Worm (Caenorhabditis elegans): ENCODE data around the gene pxn-1.

Gene pxn-1

ce11 chrV:8481274-8481673 is 13.4 kb upstream of the pxn-1 start:
- TF ChIP-seq F23B12.7 (tag; optimal IDR thresholded peaks at IDR 0.05; ENCODE audit: insufficient read depth) = no peak
- TF ChIP-seq madf-6 (GFP tag; IDR thresholded peaks at IDR 0.05) = no peak
- no peak for TF ChIP-seq F57C9.4 (tag; optimal IDR thresholded peaks at IDR 0.05)
- no peak for TF ChIP-seq dpl-1 (GFP tag; optimal IDR thresholded peaks at IDR 0.05)
- no peak for TF ChIP-seq cebp-2 (GFP tag; IDR thresholded peaks at IDR 0.05)
- no peak for TF ChIP-seq T26A5.8 (tag; optimal IDR thresholded peaks at IDR 0.05)
- TF ChIP-seq let-526 (GFP tag; IDR thresholded peaks at IDR 0.05) = no peak
- TF ChIP-seq tbx-9 (tag; optimal IDR thresholded peaks at IDR 0.05; ENCODE audit: borderline replicate concordance) = no peak
- TF ChIP-seq zfh-2 (GFP tag; conservative IDR thresholded peaks at IDR 0.05) = no peak
- no peak for TF ChIP-seq nhr-179 (tag; optimal IDR thresholded peaks at IDR 0.05)
- no peak for TF ChIP-seq F39B2.1 (GFP tag; IDR thresholded peaks at IDR 0.05)
- no peak for TF ChIP-seq mes-4 (tag; optimal IDR thresholded peaks at IDR 0.05)
- no peak for TF ChIP-seq bed-1 (GFP tag; IDR thresholded peaks at IDR 0.05)
- TF ChIP-seq akir-1 (GFP tag; optimal IDR thresholded peaks at IDR 0.05) = no peak
- TF ChIP-seq C17E4.6 (GFP tag; IDR thresholded peaks at IDR 0.05) = no peak
- no peak for TF ChIP-seq gei-17 (GFP tag; optimal IDR thresholded peaks at IDR 0.05)
- TF ChIP-seq D2030.7 (GFP tag; IDR thresholded peaks at IDR 0.05) = no peak
- TF ChIP-seq attf-5 (GFP tag; optimal IDR thresholded peaks at IDR 0.05) = no peak
- TF ChIP-seq xnd-1 (tag; optimal IDR thresholded peaks at IDR 0.05) = no peak
- TF ChIP-seq somi-1 (GFP tag; optimal IDR thresholded peaks at IDR 0.05) = no peak

DNA sequence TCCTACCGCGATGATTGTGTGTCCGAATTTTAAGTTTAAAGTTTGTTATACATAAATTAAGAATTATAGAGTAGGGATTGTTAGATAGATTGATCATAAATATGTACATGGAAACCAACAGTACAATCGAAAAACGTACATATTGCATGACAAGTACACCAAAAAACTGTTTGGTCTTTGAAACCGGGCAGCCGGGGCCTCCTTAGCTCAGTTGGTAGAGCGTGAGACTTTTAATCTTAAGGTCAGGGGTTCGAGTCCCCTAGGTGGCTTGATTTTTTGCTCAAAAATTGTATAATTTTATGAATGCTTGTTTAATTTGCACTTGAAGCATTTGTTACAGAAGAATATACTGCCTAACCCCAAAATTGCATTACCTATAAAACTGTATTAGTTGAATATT is 417 bp downstream of the pxn-1 start:
- TF ChIP-seq ekl-4 (GFP tag; IDR thresholded peaks at IDR 0.05) (no peak), mes-4 (tag; optimal IDR thresholded peaks at IDR 0.05) (no peak), F33H1.4 (GFP tag; IDR thresholded peaks at IDR 0.05) (no peak), hmg-1.2 (GFP tag; IDR thresholded peaks at IDR 0.05) (peak; percentile 60), madf-8 (GFP tag; conservative IDR thresholded peaks at IDR 0.05) (no peak), F57A8.1 (GFP tag; optimal IDR thresholded peaks at IDR 0.05) (peak; percentile 63), snpc-1.1 (tag; optimal IDR thresholded peaks at IDR 0.05; ENCODE audit: insufficient read depth) (peak; percentile 29), attf-5 (GFP tag; optimal IDR thresholded peaks at IDR 0.05) (peak; percentile 32), Y56A3A.18 (GFP tag; IDR thresholded peaks at IDR 0.05) (no peak), lin-26 (GFP tag; IDR thresholded peaks at IDR 0.05) (peak; percentile 91), K12H6.12 (tag; optimal IDR thresholded peaks at IDR 0.05) (no peak), mcd-1 (GFP tag; IDR thresholded peaks at IDR 0.05) (no peak), ceh-79 (tag; optimal IDR thresholded peaks at IDR 0.05) (no peak), sptf-2 (GFP tag; optimal IDR thresholded peaks at IDR 0.05) (peak; percentile 74), pha-4 (tag; optimal IDR thresholded peaks at IDR 0.05) (no peak), ztf-26 (tag; optimal IDR thresholded peaks at IDR 0.05) (no peak), nhr-120 (GFP tag; IDR thresholded peaks at IDR 0.05) (no peak), ceh-40 (GFP tag; IDR thresholded peaks at IDR 0.05) (peak; percentile 74; the same call in 1 of the 2 replicates), rcor-1 (GFP tag; IDR thresholded peaks at IDR 0.05) (0 out of 2 replicates have a peak, but pooled peaks have one; percentile 17), F57C9.4 (tag; optimal IDR thresholded peaks at IDR 0.05) (no peak), ama-1 (optimal IDR thresholded peaks at IDR 0.05) (no peak), ama-1 (GFP tag; optimal IDR thresholded peaks at IDR 0.05) (no peak), nfya-2 (GFP tag; IDR thresholded peaks at IDR 0.05) (no peak), Y79H2A.3 (GFP tag; conservative IDR thresholded peaks at IDR 0.05) (0 out of 2 replicates have a peak, but pooled peaks have one; percentile 19), B0019.2 (GFP tag; conservative IDR thresholded peaks at IDR 0.05) (no peak), F23B12.7 (tag; optimal IDR thresholded peaks at IDR 0.05; ENCODE audit: insufficient read depth) (no peak), nhr-90 (tag; optimal IDR thresholded peaks at IDR 0.05) (peak; percentile 56), unc-130 (GFP tag; optimal IDR thresholded peaks at IDR 0.05) (no peak), xnd-1 (tag; optimal IDR thresholded peaks at IDR 0.05) (no peak), sea-2 (GFP tag; IDR thresholded peaks at IDR 0.05) (no peak), lin-35 (GFP tag; optimal IDR thresholded peaks at IDR 0.05) (no peak), attf-3 (GFP tag; conservative IDR thresholded peaks at IDR 0.05) (no peak), die-1 (tag; optimal IDR thresholded peaks at IDR 0.05) (peak; percentile 69), efl-1 (GFP tag; optimal IDR thresholded peaks at IDR 0.05) (no peak), nhr-80 (tag; optimal IDR thresholded peaks at IDR 0.05) (no peak)
